Fruit fly (Drosophila melanogaster) whole organism: Measurements from ENCODE around the gene Syx17.

ENCODE experiments used
- CG8478 ChIP-seq: fragments of >200 bp; optimal IDR thresholded peaks from 2 replicates; lab custom pipeline; 2018; ENCODE audit warnings: inconsistent platforms
- Dll ChIP-seq: fragments of >200 bp; optimal IDR thresholded peaks from 2 replicates; lab custom pipeline; 2017
- EcR ChIP-seq, 2 experiments: fragments of >200 bp; optimal IDR thresholded peaks; 2 replicates each; lab custom pipeline; 2017; ENCODE audit warnings: missing biosample characterization in 2 of 2, missing genetic modification characterization in 2 of 2, missing genetic modification reagents in 2 of 2
- pan ChIP-seq: fragments of >200 bp; optimal IDR thresholded peaks from 2 replicates; lab custom pipeline; 2017
- psq ChIP-seq: fragments of >200 bp; optimal IDR thresholded peaks from 2 replicates; lab custom pipeline; 2017
- usp ChIP-seq: fragments of >200 bp; optimal IDR thresholded peaks from 2 replicates; lab custom pipeline; 2017; ENCODE audit warnings: missing biosample characterization, missing genetic modification characterization, mixed read lengths

Syx17 gene

dm6 chr3L:4403180-4403769 lies at the start of gene Syx17:
TSS of gene Syx17 (plus strand) at chr3L:4403487.
- TF ChIP-seq CG8478 (lab: Kevin White, UChicago) (no peak), psq (lab: Kevin White, UChicago) (no peak), usp (GFP tag; lab: Kevin White, UChicago) (no peak), pan (lab: Kevin White, UChicago) (no peak), EcR (GFP tag; optimal IDR thresholded peaks at IDR 0.05; lab: Kevin White, UChicago) (no peak), Dll (lab: Kevin White, UChicago) (no peak)

DNA sequence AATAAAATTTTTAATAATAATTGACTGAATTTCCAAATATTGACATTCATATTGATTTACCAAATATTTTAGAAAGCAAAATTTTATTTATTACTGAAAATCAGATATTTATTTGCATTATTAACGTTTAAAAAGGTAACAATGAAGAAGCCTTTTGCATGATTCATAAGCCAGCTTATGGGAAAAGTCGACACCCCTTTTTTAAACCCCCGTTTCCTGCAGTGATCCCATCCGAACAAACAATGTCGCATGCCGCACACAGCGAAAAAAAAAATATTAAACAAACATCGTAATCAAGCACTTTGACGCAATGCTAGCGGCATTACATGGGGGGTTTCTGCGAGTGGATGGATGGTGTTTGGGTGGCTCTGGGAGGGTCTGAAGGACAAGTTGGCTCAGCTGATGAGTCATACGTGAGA lies 49.6 kb upstream of the Syx17 start:
- no peak for TF ChIP-seq Dll (lab: Kevin White, UChicago)
- no peak for TF ChIP-seq EcR (GFP tag; optimal IDR thresholded peaks at IDR 0.05; lab: Kevin White, UChicago)
- TF ChIP-seq pan (lab: Kevin White, UChicago): no peak

dm6 chr3L:4354898-4355627 lies 48.2 kb upstream of the Syx17 start:
- TF ChIP-seq EcR (GFP tag; optimal IDR thresholded peaks at IDR 0.05; lab: Kevin White, UChicago) (no peak), psq (lab: Kevin White, UChicago) (no peak), usp (GFP tag; lab: Kevin White, UChicago) (no peak), CG8478 (lab: Kevin White, UChicago) (no peak), Dll (lab: Kevin White, UChicago) (no peak), pan (lab: Kevin White, UChicago) (no peak)

DNA sequence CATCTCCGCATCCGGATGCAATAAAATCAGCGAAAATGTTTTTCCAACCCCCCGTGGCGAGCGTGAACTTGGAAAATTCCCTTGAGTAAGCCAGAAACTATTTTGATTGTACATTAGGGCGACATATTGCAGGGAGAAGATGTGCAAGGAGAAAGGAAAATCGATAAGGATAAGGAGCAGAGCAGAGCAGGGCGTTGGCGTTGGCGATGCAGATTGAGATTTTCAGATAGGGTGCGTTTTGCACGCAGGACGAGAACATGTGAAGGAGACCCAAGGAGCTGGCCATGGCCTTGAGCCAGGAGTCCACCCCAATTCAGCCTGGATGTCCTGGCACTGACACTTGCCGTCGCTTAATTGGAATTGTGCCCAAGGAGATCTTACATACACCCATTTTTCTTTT lies 46.3 kb upstream of the Syx17 start:
- TF ChIP-seq usp (GFP tag; lab: Kevin White, UChicago) (no peak), Dll (lab: Kevin White, UChicago) (no peak), pan (lab: Kevin White, UChicago) (no peak), EcR (GFP tag; optimal IDR thresholded peaks at IDR 0.05; lab: Kevin White, UChicago) (no peak), CG8478 (lab: Kevin White, UChicago) (no peak), psq (lab: Kevin White, UChicago) (no peak)

DNA sequence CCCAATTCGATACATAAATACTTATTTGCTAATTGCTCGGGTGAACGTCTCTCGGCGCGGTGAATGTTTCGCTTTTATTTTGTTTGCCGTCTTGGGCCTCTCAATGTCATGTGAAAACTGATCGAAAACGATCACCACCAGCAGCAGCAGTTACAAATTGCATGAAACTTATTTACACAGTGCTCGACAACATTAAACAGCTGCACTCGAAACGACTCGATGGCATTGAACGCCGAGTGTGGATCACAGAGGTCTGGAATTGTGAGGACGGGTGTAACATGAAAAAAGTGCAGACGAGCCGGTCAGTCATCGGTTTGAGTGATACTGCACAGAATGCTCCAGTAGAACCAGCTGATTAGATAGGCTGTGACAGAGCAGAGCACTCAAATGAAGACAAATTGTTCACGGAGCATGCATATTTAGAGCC lies 45.6 kb upstream of the Syx17 start:
- no peak for TF ChIP-seq pan (lab: Kevin White, UChicago)
- TF ChIP-seq EcR (GFP tag; optimal IDR thresholded peaks at IDR 0.05; lab: Kevin White, UChicago): no peak
- TF ChIP-seq psq (lab: Kevin White, UChicago): no peak
- no peak for TF ChIP-seq usp (GFP tag; lab: Kevin White, UChicago)
- no peak for TF ChIP-seq Dll (lab: Kevin White, UChicago)
- no peak for TF ChIP-seq CG8478 (lab: Kevin White, UChicago)

dm6 chr3L:4359688-4360375 lies 43.5 kb upstream of the Syx17 start:
- TF ChIP-seq usp (GFP tag; lab: Kevin White, UChicago): no peak
- no peak for TF ChIP-seq EcR (GFP tag; optimal IDR thresholded peaks at IDR 0.05; lab: Kevin White, UChicago)
- TF ChIP-seq Dll (lab: Kevin White, UChicago): no peak
- TF ChIP-seq psq (lab: Kevin White, UChicago): no peak
- no peak for TF ChIP-seq pan (lab: Kevin White, UChicago)
- no peak for TF ChIP-seq CG8478 (lab: Kevin White, UChicago)

DNA sequence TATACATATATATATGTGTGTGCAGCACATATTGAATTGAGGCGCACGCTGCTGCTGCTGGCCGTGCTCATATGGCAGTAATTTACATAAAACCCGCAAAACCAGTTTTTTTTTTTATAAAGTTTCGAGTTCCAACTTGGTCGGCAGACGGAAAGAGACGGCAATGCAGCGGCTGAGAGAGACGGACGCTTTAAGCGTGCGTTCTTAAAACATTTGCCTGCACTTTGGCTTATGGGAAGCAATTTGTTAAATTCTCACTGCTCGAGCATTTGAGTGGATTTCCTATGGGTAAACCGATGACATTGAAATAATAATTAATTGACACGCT lies 42.9 kb upstream of the Syx17 start:
- TF ChIP-seq psq (lab: Kevin White, UChicago) (no peak), usp (GFP tag; lab: Kevin White, UChicago) (no peak), CG8478 (lab: Kevin White, UChicago) (no peak), EcR (GFP tag; optimal IDR thresholded peaks at IDR 0.05; lab: Kevin White, UChicago) (no peak)

dm6 chr3L:4362937-4363336 lies 40.4 kb upstream of the Syx17 start:
- no peak for TF ChIP-seq Dll (lab: Kevin White, UChicago)
- TF ChIP-seq psq (lab: Kevin White, UChicago): no peak
- TF ChIP-seq EcR (GFP tag; optimal IDR thresholded peaks at IDR 0.05; lab: Kevin White, UChicago): no peak
- TF ChIP-seq usp (GFP tag; lab: Kevin White, UChicago): no peak
- TF ChIP-seq pan (lab: Kevin White, UChicago): no peak
- no peak for TF ChIP-seq CG8478 (lab: Kevin White, UChicago)

dm6 chr3L:4363484-4363883 lies 39.8 kb upstream of the Syx17 start:
- no peak for TF ChIP-seq EcR (GFP tag; optimal IDR thresholded peaks at IDR 0.05; lab: Kevin White, UChicago)
- no peak for TF ChIP-seq CG8478 (lab: Kevin White, UChicago)
- TF ChIP-seq psq (lab: Kevin White, UChicago): no peak
- TF ChIP-seq usp (GFP tag; lab: Kevin White, UChicago): no peak
- no peak for TF ChIP-seq Dll (lab: Kevin White, UChicago)

DNA sequence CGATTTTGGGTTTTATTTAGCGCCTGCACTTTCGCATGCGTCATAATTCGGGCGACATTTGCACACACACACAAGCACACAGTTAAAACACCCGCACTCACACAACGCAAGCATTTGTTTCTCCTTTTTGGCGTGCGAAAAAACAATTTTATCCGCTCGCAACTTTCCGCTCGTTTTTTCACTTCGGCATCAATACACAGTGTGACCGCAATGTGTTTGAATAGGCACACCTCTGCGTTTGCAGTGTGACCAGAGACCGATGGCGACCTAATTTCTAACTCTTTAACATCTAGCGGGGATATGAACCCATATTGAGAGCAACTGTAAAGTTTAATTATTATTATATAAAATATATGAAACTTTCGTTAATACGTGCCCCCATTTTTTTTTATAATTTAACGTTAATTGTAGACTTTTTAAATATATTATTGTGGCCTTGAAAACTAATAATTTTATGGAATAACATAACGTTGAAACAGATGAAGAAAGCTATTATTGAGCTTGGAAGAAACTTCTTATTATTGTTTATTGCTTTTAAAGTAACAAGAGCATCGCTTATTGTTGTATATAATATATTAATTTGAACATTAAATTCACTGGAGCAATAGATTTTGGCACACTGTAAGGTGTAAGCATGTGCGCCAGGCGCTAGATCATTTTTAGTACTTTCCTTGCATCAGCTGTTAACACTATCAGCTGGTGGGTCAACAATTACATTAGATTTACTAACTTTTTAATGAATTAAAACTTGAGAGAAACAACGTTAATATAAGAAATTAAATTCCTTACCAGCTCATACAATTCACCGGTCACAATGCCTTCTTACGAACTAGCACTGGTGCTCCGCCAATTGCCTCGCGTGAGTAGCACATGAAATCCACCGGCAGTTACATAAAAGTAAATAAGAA lies 39.1 kb upstream of the Syx17 start, which contains the start of the genes Cip4 and mRpS6:
Gene Cip4 (minus strand): TSS at position 216 of the 908 bp plus-strand sequence.
Gene mRpS6 (plus strand): TSS at position 664 of the 908 bp plus-strand sequence.
- TF ChIP-seq psq (lab: Kevin White, UChicago) (no peak), CG8478 (lab: Kevin White, UChicago) (no peak), usp (GFP tag; lab: Kevin White, UChicago) (no peak), pan (lab: Kevin White, UChicago) (no peak), Dll (lab: Kevin White, UChicago) (no peak), EcR (GFP tag; optimal IDR thresholded peaks at IDR 0.05; lab: Kevin White, UChicago) (no peak)
